Fruit fly (Drosophila melanogaster): ENCODE data around the gene CG17672.

dm6 chr3L:13065619-13066018 lies 36.9 kb downstream of the CG17672 start:
- TF ChIP-seq CG16863 (GFP tag; optimal IDR thresholded peaks at IDR 0.05) = no peak
- TF ChIP-seq CG7963 (GFP tag; IDR thresholded peaks at IDR 0.05; ENCODE audit: partially characterized antibody) = no peak
- no peak for TF ChIP-seq CG15269 (tag; optimal IDR thresholded peaks at IDR 0.05)
- TF ChIP-seq CG10959 (GFP tag; IDR thresholded peaks at IDR 0.05) = no peak

All from whole organism, embryonic.